Fruit fly (Drosophila melanogaster) S2 (cell line): ENCODE data around the gene mrn.

ENCODE experiments used
- CG8478 ChIP-seq: fragments of >200 bp; optimal IDR thresholded peaks from 2 replicates; lab custom pipeline; 2018
- CTCF ChIP-seq, 2 experiments: fragments of >200 bp; optimal IDR thresholded peaks; 2 replicates each; lab custom pipeline; 2018

dm6 chr3L:15530638-15531225 lies 49.6 kb downstream of the mrn start:
- TF ChIP-seq CTCF (optimal IDR thresholded peaks at IDR 0.05; lab: Kevin White, UChicago) (no peak), CG8478 (lab: Kevin White, UChicago) (no peak)
